Worm (Caenorhabditis elegans): Measurements from ENCODE around the gene srw-54.
"Not testable (repeated sequence)": the region's sequence is repeated elsewhere in the genome, so short reads cannot be mapped to it uniquely, and the experiment has no call there.

ce11 chrV:16660816-16661215 is 49.7 kb downstream of the srw-54 start, which contains the start of gene Y70C5B.2:
- not testable (repeated sequence) for TF ChIP-seq ama-1 (optimal IDR thresholded peaks at IDR 0.05); skn-1 (tag; optimal IDR thresholded peaks at IDR 0.05); unc-62 (GFP tag; optimal IDR thresholded peaks at IDR 0.05); zag-1 (tag; optimal IDR thresholded peaks at IDR 0.05); pag-3 (tag; optimal IDR thresholded peaks at IDR 0.05; ENCODE audit: borderline replicate concordance, insufficient read depth); tbx-2 (tag; optimal IDR thresholded peaks at IDR 0.05); fkh-8 (tag; optimal IDR thresholded peaks at IDR 0.05); nhr-237 (tag; optimal IDR thresholded peaks at IDR 0.05); mep-1 (tag; optimal IDR thresholded peaks at IDR 0.05); sptf-1 (tag; optimal IDR thresholded peaks at IDR 0.05); nhr-76 (tag; optimal IDR thresholded peaks at IDR 0.05); nhr-28 (tag; optimal IDR thresholded peaks at IDR 0.05); elt-3 (tag; optimal IDR thresholded peaks at IDR 0.05)
